Fruit fly (Drosophila melanogaster) whole organism, embryonic: Measurements from ENCODE around the gene cup.

Source experiments
- CG1832 ChIP-seq: fragments of 200-800 bp; sonication (Bioruptor generic); optimal IDR thresholded peaks from 2 replicates; lab custom pipeline; 2017; ENCODE audit warnings: missing biosample characterization, mild to moderate bottlenecking, missing genetic modification characterization, inconsistent platforms
- CG30403 ChIP-seq: fragments of 200-800 bp; sonication (Bioruptor generic); optimal IDR thresholded peaks from 3 replicates; lab custom pipeline; 2016; ENCODE audit warnings: missing biosample characterization, missing genetic modification characterization
- CG32532 ChIP-seq: fragments of 200-800 bp; sonication (Bioruptor generic); IDR thresholded peaks from 2 replicates; pipeline ENCODE4 v1.3.6; 2022; ENCODE audit warnings: missing biosample characterization, missing genetic modification characterization
- CG33557 ChIP-seq: fragments of 200-800 bp; sonication (Bioruptor generic); optimal IDR thresholded peaks from 2 replicates; lab custom pipeline; 2019; ENCODE audit warnings: missing biosample characterization, mild to moderate bottlenecking, missing genetic modification characterization, moderate library complexity
- Dref ChIP-seq: fragments of 200-800 bp; sonication (Bioruptor generic); IDR thresholded peaks from 2 replicates; pipeline ENCODE4 v1.3.6; 2022; ENCODE audit warnings: missing biosample characterization, missing genetic modification characterization
- HLH4C ChIP-seq: fragments of 200-800 bp; sonication (Bioruptor generic); IDR thresholded peaks from 3 replicates; pipeline ENCODE4 v1.3.6; 2022; ENCODE audit warnings: missing biosample characterization, missing genetic modification characterization; ENCODE audit not compliant: partially characterized antibody
- Hmx ChIP-seq: fragments of 200-800 bp; sonication (Bioruptor generic); optimal IDR thresholded peaks from 2 replicates; lab custom pipeline; 2016; ENCODE audit warnings: missing biosample characterization, missing genetic modification characterization
- Ptx1 ChIP-seq: fragments of 200-800 bp; sonication (Bioruptor generic); IDR thresholded peaks from 2 replicates; pipeline ENCODE4 v1.3.6; 2022; ENCODE audit warnings: missing biosample characterization, missing genetic modification characterization
- kay ChIP-seq: fragments of 200-800 bp; sonication (Bioruptor generic); optimal IDR thresholded peaks from 2 replicates; lab custom pipeline; 2016; ENCODE audit warnings: missing biosample characterization, missing genetic modification characterization
- row ChIP-seq: fragments of 200-800 bp; sonication (Bioruptor generic); IDR thresholded peaks from 3 replicates; pipeline ENCODE4 v1.3.6; 2022; ENCODE audit warnings: missing biosample characterization, missing genetic modification characterization
- tin ChIP-seq: fragments of 200-800 bp; sonication (Bioruptor generic); optimal IDR thresholded peaks from 3 replicates; lab custom pipeline; 2016; ENCODE audit warnings: missing biosample characterization, missing genetic modification characterization

DNA sequence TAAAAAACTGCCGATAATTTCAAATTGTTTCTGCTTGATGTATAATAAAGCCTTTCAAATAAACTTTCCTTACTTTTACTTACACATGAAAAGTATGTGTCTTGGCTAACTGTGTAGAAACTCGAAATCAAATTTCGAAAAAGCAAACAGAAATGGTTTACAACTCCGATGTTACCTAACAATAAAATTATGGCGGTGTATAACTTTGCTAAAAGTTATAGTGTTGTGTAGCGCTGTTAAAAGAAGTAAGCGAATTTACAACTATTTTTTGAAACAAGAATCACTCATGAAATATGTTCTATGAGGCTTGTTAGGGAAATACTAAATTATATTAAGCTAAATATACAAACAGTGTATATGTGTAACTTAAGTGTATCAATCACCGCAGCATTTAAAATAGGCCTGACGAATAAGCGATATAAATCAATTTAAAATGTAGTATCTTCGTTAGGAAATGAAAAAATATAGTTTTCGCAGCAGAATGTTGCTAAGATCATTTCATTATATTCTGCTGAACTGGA is 40.8 kb upstream of the cup start, which contains the start of gene CG34345:
- TF ChIP-seq Ptx1 (GFP tag; lab: Robert Waterston, UW) (no peak), Hmx (no peak), HLH4C (GFP tag; lab: Robert Waterston, UW) (no peak), CG32532 (peak; percentile 30; the same call in 1 of the 2 replicates), CG1832 (GFP tag; lab: Kevin White, UChicago) (no peak), CG30403 (GFP tag; lab: Kevin White, UChicago) (peak; percentile 25), CG33557 (GFP tag; lab: Kevin White, UChicago) (no peak), Dref (GFP tag; lab: Robert Waterston, UW) (no peak), tin (GFP tag; lab: Kevin White, UChicago) (no peak), kay (GFP tag; lab: Kevin White, UChicago) (no peak), row (GFP tag; lab: Robert Waterston, UW) (no peak)
